Worm (Caenorhabditis elegans): ENCODE data around the gene drd-1.

drd-1 gene

ce11 chrII:8384344-8384743 lies 3.5 kb upstream of the drd-1 start:
- TF ChIP-seq pes-1 (GFP tag; IDR thresholded peaks at IDR 0.05) (no peak), ceh-36 (tag; optimal IDR thresholded peaks at IDR 0.05) (no peak), hmbx-1 (tag; optimal IDR thresholded peaks at IDR 0.05) (no peak), tbx-37 (GFP tag; conservative IDR thresholded peaks at IDR 0.05) (no peak), tra-4 (tag; optimal IDR thresholded peaks at IDR 0.05) (no peak), ets-7 (tag; optimal IDR thresholded peaks at IDR 0.05) (no peak), scrt-1 (GFP tag; IDR thresholded peaks at IDR 0.05) (no peak), flt-1 (GFP tag; IDR thresholded peaks at IDR 0.05) (no peak), F13C5.2 (tag; optimal IDR thresholded peaks at IDR 0.05) (no peak), ceh-13 (GFP tag; optimal IDR thresholded peaks at IDR 0.05) (no peak), aly-1 (tag; optimal IDR thresholded peaks at IDR 0.05) (no peak), ama-1 (optimal IDR thresholded peaks at IDR 0.05) (no peak), hnd-1 (tag; optimal IDR thresholded peaks at IDR 0.05) (no peak), hmg-4 (GFP tag; optimal IDR thresholded peaks at IDR 0.05) (no peak), B0310.2 (tag; optimal IDR thresholded peaks at IDR 0.05) (no peak), sea-1 (GFP tag; conservative IDR thresholded peaks at IDR 0.05) (no peak), tbx-11 (GFP tag; IDR thresholded peaks at IDR 0.05) (no peak)

- TF ChIP-seq ets-7 (tag; optimal IDR thresholded peaks at IDR 0.05), result no peak
- no peak for TF ChIP-seq hmg-4 (GFP tag; optimal IDR thresholded peaks at IDR 0.05)
- TF ChIP-seq pes-1 (GFP tag; IDR thresholded peaks at IDR 0.05), result no peak
- TF ChIP-seq B0310.2 (tag; optimal IDR thresholded peaks at IDR 0.05), result no peak
These were observed 2.3 kb upstream of the drd-1 start for ce11 chrII:8385561-8385960.

- no peak for TF ChIP-seq hmg-4 (GFP tag; optimal IDR thresholded peaks at IDR 0.05)
- no peak for TF ChIP-seq pes-1 (GFP tag; IDR thresholded peaks at IDR 0.05)
- no peak for TF ChIP-seq aly-1 (tag; optimal IDR thresholded peaks at IDR 0.05)
- no peak for TF ChIP-seq ets-7 (tag; optimal IDR thresholded peaks at IDR 0.05)
- TF ChIP-seq B0310.2 (tag; optimal IDR thresholded peaks at IDR 0.05), result no peak
- no peak for TF ChIP-seq sea-1 (GFP tag; conservative IDR thresholded peaks at IDR 0.05)
- TF ChIP-seq flt-1 (GFP tag; IDR thresholded peaks at IDR 0.05), result no peak
- no peak for TF ChIP-seq ceh-36 (tag; optimal IDR thresholded peaks at IDR 0.05)
- no peak for TF ChIP-seq tbx-37 (GFP tag; conservative IDR thresholded peaks at IDR 0.05)
- TF ChIP-seq hmbx-1 (tag; optimal IDR thresholded peaks at IDR 0.05), result no peak
- no peak for TF ChIP-seq scrt-1 (GFP tag; IDR thresholded peaks at IDR 0.05)
- no peak for TF ChIP-seq F13C5.2 (tag; optimal IDR thresholded peaks at IDR 0.05)
- no peak for TF ChIP-seq ceh-13 (GFP tag; optimal IDR thresholded peaks at IDR 0.05)
- no peak for TF ChIP-seq tbx-11 (GFP tag; IDR thresholded peaks at IDR 0.05)
- TF ChIP-seq tra-4 (tag; optimal IDR thresholded peaks at IDR 0.05), result no peak
These were observed 954 bp upstream of the drd-1 start for ce11 chrII:8386897-8387296.

- no peak for TF ChIP-seq flt-1 (GFP tag; IDR thresholded peaks at IDR 0.05)
- no peak for TF ChIP-seq pes-1 (GFP tag; IDR thresholded peaks at IDR 0.05)
- no peak for TF ChIP-seq hnd-1 (tag; optimal IDR thresholded peaks at IDR 0.05)
- no peak for TF ChIP-seq ceh-13 (GFP tag; optimal IDR thresholded peaks at IDR 0.05)
- TF ChIP-seq B0310.2 (tag; optimal IDR thresholded peaks at IDR 0.05), result no peak
- no peak for TF ChIP-seq ceh-36 (tag; optimal IDR thresholded peaks at IDR 0.05)
- no peak for TF ChIP-seq aly-1 (tag; optimal IDR thresholded peaks at IDR 0.05)
- TF ChIP-seq ets-7 (tag; optimal IDR thresholded peaks at IDR 0.05), result no peak
- TF ChIP-seq ama-1 (optimal IDR thresholded peaks at IDR 0.05), result no peak
- no peak for TF ChIP-seq tbx-11 (GFP tag; IDR thresholded peaks at IDR 0.05)
- no peak for TF ChIP-seq F13C5.2 (tag; optimal IDR thresholded peaks at IDR 0.05)
- no peak for TF ChIP-seq scrt-1 (GFP tag; IDR thresholded peaks at IDR 0.05)
- TF ChIP-seq tbx-37 (GFP tag; conservative IDR thresholded peaks at IDR 0.05), result no peak
- no peak for TF ChIP-seq tra-4 (tag; optimal IDR thresholded peaks at IDR 0.05)
- no peak for TF ChIP-seq hmbx-1 (tag; optimal IDR thresholded peaks at IDR 0.05)
- TF ChIP-seq hmg-4 (GFP tag; optimal IDR thresholded peaks at IDR 0.05), result no peak
- TF ChIP-seq sea-1 (GFP tag; conservative IDR thresholded peaks at IDR 0.05), result no peak
These were observed 2.9 kb downstream of the drd-1 start, which contains the start of gene F49E12.10 for ce11 chrII:8390751-8391150. TSS of gene F49E12.10 (plus strand) at chrII:8391051.

ce11 chrII:8392215-8392614 lies 4.4 kb downstream of the drd-1 start:
- TF ChIP-seq aly-1 (tag; optimal IDR thresholded peaks at IDR 0.05) (no peak), hnd-1 (tag; optimal IDR thresholded peaks at IDR 0.05) (no peak), F13C5.2 (tag; optimal IDR thresholded peaks at IDR 0.05) (no peak), ets-7 (tag; optimal IDR thresholded peaks at IDR 0.05) (no peak), tbx-11 (GFP tag; IDR thresholded peaks at IDR 0.05) (no peak), ceh-13 (GFP tag; optimal IDR thresholded peaks at IDR 0.05) (no peak), hmg-4 (GFP tag; optimal IDR thresholded peaks at IDR 0.05) (no peak), tra-4 (tag; optimal IDR thresholded peaks at IDR 0.05) (no peak), pes-1 (GFP tag; IDR thresholded peaks at IDR 0.05) (no peak), hmbx-1 (tag; optimal IDR thresholded peaks at IDR 0.05) (no peak), sea-1 (GFP tag; conservative IDR thresholded peaks at IDR 0.05) (no peak), tbx-37 (GFP tag; conservative IDR thresholded peaks at IDR 0.05) (no peak), flt-1 (GFP tag; IDR thresholded peaks at IDR 0.05) (no peak), ceh-36 (tag; optimal IDR thresholded peaks at IDR 0.05) (no peak), ama-1 (optimal IDR thresholded peaks at IDR 0.05) (no peak), B0310.2 (tag; optimal IDR thresholded peaks at IDR 0.05) (no peak), scrt-1 (GFP tag; IDR thresholded peaks at IDR 0.05) (no peak)

- no peak for TF ChIP-seq pes-1 (GFP tag; IDR thresholded peaks at IDR 0.05)
- TF ChIP-seq sea-1 (GFP tag; conservative IDR thresholded peaks at IDR 0.05), result no peak
- no peak for TF ChIP-seq F13C5.2 (tag; optimal IDR thresholded peaks at IDR 0.05)
- TF ChIP-seq ceh-36 (tag; optimal IDR thresholded peaks at IDR 0.05), result no peak
- TF ChIP-seq ama-1 (optimal IDR thresholded peaks at IDR 0.05), result no peak
- no peak for TF ChIP-seq B0310.2 (tag; optimal IDR thresholded peaks at IDR 0.05)
- no peak for TF ChIP-seq ets-7 (tag; optimal IDR thresholded peaks at IDR 0.05)
- no peak for TF ChIP-seq hmg-4 (GFP tag; optimal IDR thresholded peaks at IDR 0.05)
- TF ChIP-seq tra-4 (tag; optimal IDR thresholded peaks at IDR 0.05), result no peak
- no peak for TF ChIP-seq tbx-11 (GFP tag; IDR thresholded peaks at IDR 0.05)
- TF ChIP-seq tbx-37 (GFP tag; conservative IDR thresholded peaks at IDR 0.05), result no peak
- no peak for TF ChIP-seq flt-1 (GFP tag; IDR thresholded peaks at IDR 0.05)
- TF ChIP-seq hmbx-1 (tag; optimal IDR thresholded peaks at IDR 0.05), result no peak
- no peak for TF ChIP-seq ceh-13 (GFP tag; optimal IDR thresholded peaks at IDR 0.05)
- no peak for TF ChIP-seq aly-1 (tag; optimal IDR thresholded peaks at IDR 0.05)
- TF ChIP-seq hnd-1 (tag; optimal IDR thresholded peaks at IDR 0.05), result no peak
- TF ChIP-seq scrt-1 (GFP tag; IDR thresholded peaks at IDR 0.05), result no peak
These were observed 6.4 kb downstream of the drd-1 start, which contains the start of gene F49E12.8 for ce11 chrII:8394205-8394604. TSS of gene F49E12.8 (minus strand) at chrII:8394305.

- TF ChIP-seq tra-4 (tag; optimal IDR thresholded peaks at IDR 0.05) (no peak), flt-1 (GFP tag; IDR thresholded peaks at IDR 0.05) (no peak), ama-1 (optimal IDR thresholded peaks at IDR 0.05) (no peak), F13C5.2 (tag; optimal IDR thresholded peaks at IDR 0.05) (no peak), sea-1 (GFP tag; conservative IDR thresholded peaks at IDR 0.05) (no peak), aly-1 (tag; optimal IDR thresholded peaks at IDR 0.05) (no peak), B0310.2 (tag; optimal IDR thresholded peaks at IDR 0.05) (no peak), hmg-4 (GFP tag; optimal IDR thresholded peaks at IDR 0.05) (no peak), tbx-37 (GFP tag; conservative IDR thresholded peaks at IDR 0.05) (no peak), ceh-36 (tag; optimal IDR thresholded peaks at IDR 0.05) (no peak), hmbx-1 (tag; optimal IDR thresholded peaks at IDR 0.05) (no peak), scrt-1 (GFP tag; IDR thresholded peaks at IDR 0.05) (no peak), hnd-1 (tag; optimal IDR thresholded peaks at IDR 0.05) (no peak), tbx-11 (GFP tag; IDR thresholded peaks at IDR 0.05) (no peak), pes-1 (GFP tag; IDR thresholded peaks at IDR 0.05) (no peak), ceh-13 (GFP tag; optimal IDR thresholded peaks at IDR 0.05) (no peak), ets-7 (tag; optimal IDR thresholded peaks at IDR 0.05) (no peak)
These were observed 8.2 kb downstream of the drd-1 start, which contains the start of gene F49E12.7 for ce11 chrII:8396041-8396440. TSS of gene F49E12.7 (minus strand) at chrII:8396141.

Measured in whole organism, early embryonic.